Fruit fly (Drosophila melanogaster): ENCODE results near the gene CG14852.

The CG14852 gene

DNA sequence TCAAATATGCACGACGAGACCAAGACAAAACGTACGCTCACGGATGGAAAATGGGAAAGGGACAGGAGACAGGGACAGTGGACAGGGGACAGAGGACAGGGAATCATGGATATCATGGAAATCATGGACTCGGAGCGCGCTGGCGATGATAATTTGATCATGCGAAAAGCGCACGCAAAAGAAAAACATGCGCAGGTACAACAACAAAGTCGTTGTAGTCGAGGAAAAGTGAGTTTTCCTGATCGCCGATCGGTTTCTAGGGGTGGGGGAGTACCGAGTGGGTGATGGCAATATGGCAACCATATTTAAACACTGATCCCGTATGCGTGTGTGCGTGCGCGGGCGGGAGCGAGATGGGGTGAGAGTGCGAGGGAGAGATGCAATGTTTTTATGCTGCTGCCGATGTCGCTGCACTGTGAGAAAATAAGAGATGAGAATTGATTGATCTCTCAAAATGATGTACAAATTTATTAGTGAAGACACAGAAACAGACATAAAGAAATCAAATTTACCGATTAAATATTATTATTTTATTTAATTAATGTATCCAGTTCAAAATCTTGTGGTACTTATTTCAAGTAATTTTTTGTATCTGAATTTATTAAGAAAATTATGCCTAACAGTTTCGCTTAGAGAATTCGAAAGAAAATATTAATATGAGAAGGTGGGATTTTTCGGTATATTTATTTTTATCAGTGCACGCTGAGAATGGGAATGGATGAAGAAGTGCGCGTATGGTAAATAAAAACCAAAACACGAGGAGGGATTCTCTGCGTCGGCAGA, 25.2 kb downstream of the CG14852 start (continued):
- TF ChIP-seq CG5953 (GFP tag; IDR thresholded peaks at IDR 0.05) (no peak; the same call in 1 of the 2 replicates), Nf-YC (tag; optimal IDR thresholded peaks at IDR 0.05) (peak; percentile 60), Six4 (GFP tag; optimal IDR thresholded peaks at IDR 0.05) (peak; percentile 80), gcm2 (GFP tag; optimal IDR thresholded peaks at IDR 0.05) (no peak), CG15514 (GFP tag; optimal IDR thresholded peaks at IDR 0.05) (no peak), cwo (GFP tag; optimal IDR thresholded peaks at IDR 0.05) (peak; percentile 38), Sox102F (GFP tag; optimal IDR thresholded peaks at IDR 0.05) (peak; percentile 88), Vsx1 (GFP tag; optimal IDR thresholded peaks at IDR 0.05) (peak; percentile 74), Drgx (GFP tag; IDR thresholded peaks at IDR 0.05) (peak; percentile 31; the same call in 1 of the 2 replicates), Usf (GFP tag; optimal IDR thresholded peaks at IDR 0.05) (peak; percentile 84), CG7372 (GFP tag; IDR thresholded peaks at IDR 0.05) (peak; percentile 37; the same call in 1 of the 2 replicates), pan (optimal IDR thresholded peaks at IDR 0.05) (no peak), pan (GFP tag; optimal IDR thresholded peaks at IDR 0.05 in 1 of 2, IDR thresholded peaks at IDR 0.05 in 1 of 2) (peak in 1 of 2 experiments; percentile 66), luna (GFP tag; optimal IDR thresholded peaks at IDR 0.05) (no peak), CG31224 (GFP tag; IDR thresholded peaks at IDR 0.05) (peak; percentile 34; the same call in 1 of the 2 replicates), CG3838 (GFP tag; optimal IDR thresholded peaks at IDR 0.05) (no peak), CG6272 (GFP tag; IDR thresholded peaks at IDR 0.05) (0 out of 2 replicates have a peak, but pooled peaks have one; percentile 20), CG32772 (GFP tag; IDR thresholded peaks at IDR 0.05) (peak; percentile 60), nmo (GFP tag; optimal IDR thresholded peaks at IDR 0.05) (peak; percentile 92), ERR (GFP tag; optimal IDR thresholded peaks at IDR 0.05) (no peak), ase (GFP tag; IDR thresholded peaks at IDR 0.05) (peak; percentile 68; the same call in 1 of the 3 replicates), Ssrp (tag; optimal IDR thresholded peaks at IDR 0.05) (peak; percentile 95), CG18599 (GFP tag; optimal IDR thresholded peaks at IDR 0.05) (peak; percentile 72), eve (GFP tag; optimal IDR thresholded peaks at IDR 0.05) (peak in 1 of 2 experiments; percentile 89), CG5180 (GFP tag; optimal IDR thresholded peaks at IDR 0.05) (peak; percentile 64), CG18011 (GFP tag; optimal IDR thresholded peaks at IDR 0.05) (peak; percentile 9), CG8388 (GFP tag; optimal IDR thresholded peaks at IDR 0.05) (peak; percentile 93), CG31441 (GFP tag; IDR thresholded peaks at IDR 0.05) (peak; percentile 98), so (GFP tag; IDR thresholded peaks at IDR 0.05) (peak; percentile 77; the same call in 2 of the 3 replicates), dmrt11E (tag; optimal IDR thresholded peaks at IDR 0.05) (peak; percentile 99), Xrp1 (GFP tag; IDR thresholded peaks at IDR 0.05) (peak; percentile 93), chm (GFP tag; IDR thresholded peaks at IDR 0.05) (peak; percentile 21; the same call in 1 of the 2 replicates), lbe (GFP tag; optimal IDR thresholded peaks at IDR 0.05) (no peak), CG3847 (GFP tag; IDR thresholded peaks at IDR 0.05) (peak; percentile 47), Hr51 (GFP tag; optimal IDR thresholded peaks at IDR 0.05) (peak in 1 of 2 experiments; percentile 82), CG15011 (GFP tag; optimal IDR thresholded peaks at IDR 0.05) (peak; percentile 48), H15 (GFP tag; IDR thresholded peaks at IDR 0.05) (0 out of 3 replicates have a peak, but pooled peaks have one; percentile 45), CG4282 (GFP tag; optimal IDR thresholded peaks at IDR 0.05) (no peak), nom (GFP tag; optimal IDR thresholded peaks at IDR 0.05) (peak; percentile 29), CG4360 (GFP tag; IDR thresholded peaks at IDR 0.05) (peak; percentile 69), Aef1 (GFP tag; IDR thresholded peaks at IDR 0.05) (peak; percentile 19; the same call in 1 of the 3 replicates), Ptx1 (GFP tag; IDR thresholded peaks at IDR 0.05) (peak; percentile 79), CG1602 (GFP tag; optimal IDR thresholded peaks at IDR 0.05) (peak; percentile 92), CG12769 (tag; optimal IDR thresholded peaks at IDR 0.05) (no peak), CG31365 (tag; optimal IDR thresholded peaks at IDR 0.05) (no peak), CG17359 (tag; optimal IDR thresholded peaks at IDR 0.05) (peak; percentile 79), CG16813 (GFP tag; IDR thresholded peaks at IDR 0.05; ENCODE audit: partially characterized antibody) (no peak), CG11695 (GFP tag; IDR thresholded peaks at IDR 0.05) (peak; percentile 71)

All from whole organism, embryonic.